Fruit fly (Drosophila melanogaster): ENCODE results near the gene CG7024.

CG7024 gene

dm6 chrX:4664107-4664506 lies 41.0 kb upstream of the CG7024 start:
- TF ChIP-seq sqz (GFP tag; optimal IDR thresholded peaks at IDR 0.05) = peak; percentile 47
- TF ChIP-seq hb (GFP tag; IDR thresholded peaks at IDR 0.05; ENCODE audit: partially characterized antibody) = no peak
- peak; percentile 69 for TF ChIP-seq nom (GFP tag; optimal IDR thresholded peaks at IDR 0.05)
- no peak for TF ChIP-seq CG10321 (GFP tag; IDR thresholded peaks at IDR 0.05)
- no peak for TF ChIP-seq inv (GFP tag; IDR thresholded peaks at IDR 0.05; ENCODE audit: partially characterized antibody)
- TF ChIP-seq Dll (GFP tag; IDR thresholded peaks at IDR 0.05; ENCODE audit: partially characterized antibody) = no peak

DNA sequence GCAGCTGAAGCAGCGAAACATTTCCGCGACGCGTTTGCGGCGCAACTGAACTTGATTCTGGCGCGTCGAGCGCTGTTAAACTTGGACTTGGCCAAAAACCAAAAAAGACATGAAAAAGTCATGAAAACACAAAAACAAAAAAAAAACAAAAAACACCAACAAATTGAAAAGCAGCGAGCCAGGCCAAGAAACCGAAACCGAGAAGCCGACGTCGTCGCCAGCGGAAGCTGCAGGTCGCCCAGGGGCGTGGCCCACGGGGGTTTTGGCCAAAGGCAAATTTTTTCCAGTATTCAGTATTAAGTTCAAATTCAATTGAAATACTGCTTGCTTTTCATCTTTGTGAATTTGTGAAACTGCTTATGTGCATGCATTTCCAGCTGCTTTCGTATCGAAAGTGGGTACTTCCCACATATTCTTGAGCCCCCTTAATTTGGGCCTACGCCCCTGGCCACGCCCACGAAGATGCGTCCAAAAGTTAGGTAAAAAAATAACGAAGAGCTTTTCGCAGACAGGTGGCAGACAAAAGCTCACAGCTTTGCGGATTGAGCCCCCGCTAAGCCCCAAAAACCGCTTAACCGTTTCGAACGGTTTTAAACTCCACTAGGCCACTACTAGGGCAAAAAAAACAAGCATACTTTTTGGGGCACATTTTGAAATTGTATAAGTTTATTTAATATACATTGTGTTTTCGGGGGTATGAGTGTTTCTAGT lies 38.3 kb upstream of the CG7024 start, which contains the start of gene CG3009:
Gene CG3009, minus strand, starts transcription at position 51 of the 711 bp plus-strand sequence.
- TF ChIP-seq TFAM (GFP tag; optimal IDR thresholded peaks at IDR 0.05) = peak; percentile 73
- TF ChIP-seq gro (GFP tag; optimal IDR thresholded peaks at IDR 0.05) = peak; percentile 98
- peak; percentile 94 for TF ChIP-seq CG7357 (GFP tag; IDR thresholded peaks at IDR 0.05)
- TF ChIP-seq sc (optimal IDR thresholded peaks at IDR 0.05) = no peak
- TF ChIP-seq sc (GFP tag; optimal IDR thresholded peaks at IDR 0.05) = peak; percentile 89
- TF ChIP-seq kah (GFP tag; optimal IDR thresholded peaks at IDR 0.05) = peak; percentile 94
- peak; percentile 88 for TF ChIP-seq CG9437 (GFP tag; optimal IDR thresholded peaks at IDR 0.05)
- peak; percentile 99 for TF ChIP-seq CG10543 (GFP tag; optimal IDR thresholded peaks at IDR 0.05)
- peak; percentile 96 for TF ChIP-seq gsb (GFP tag; IDR thresholded peaks at IDR 0.05)
- TF ChIP-seq Lim3 (GFP tag; IDR thresholded peaks at IDR 0.05) = peak; percentile 89
- TF ChIP-seq Sry-δ (GFP tag; optimal IDR thresholded peaks at IDR 0.05) = peak; percentile 72
- TF ChIP-seq CG12219 (GFP tag; optimal IDR thresholded peaks at IDR 0.05) = peak; percentile 98
- peak; percentile 97 for TF ChIP-seq az2 (GFP tag; optimal IDR thresholded peaks at IDR 0.05)
- peak; percentile 98 for TF ChIP-seq pb (GFP tag; optimal IDR thresholded peaks at IDR 0.05)
- peak; percentile 95 for TF ChIP-seq Abd-B (GFP tag; optimal IDR thresholded peaks at IDR 0.05)
- TF ChIP-seq psq (GFP tag; optimal IDR thresholded peaks at IDR 0.05) = peak; percentile 87
- TF ChIP-seq Hand (GFP tag; optimal IDR thresholded peaks at IDR 0.05) = peak; percentile 97
- TF ChIP-seq Tbp (GFP tag; optimal IDR thresholded peaks at IDR 0.05) = no peak
- peak; percentile 95 for TF ChIP-seq CG1233 (GFP tag; optimal IDR thresholded peaks at IDR 0.05)
- peak; percentile 95 for TF ChIP-seq en (GFP tag; optimal IDR thresholded peaks at IDR 0.05)
- TF ChIP-seq tio (GFP tag; optimal IDR thresholded peaks at IDR 0.05) = peak; percentile 93
- peak; percentile 96 for TF ChIP-seq Atf3 (GFP tag; optimal IDR thresholded peaks at IDR 0.05)
- peak; percentile 98 for TF ChIP-seq Mrtf (GFP tag; IDR thresholded peaks at IDR 0.05)
- TF ChIP-seq CG31441 (GFP tag; IDR thresholded peaks at IDR 0.05) = peak; percentile 96
- TF ChIP-seq hb (GFP tag; IDR thresholded peaks at IDR 0.05; ENCODE audit: partially characterized antibody) = no peak
- TF ChIP-seq grau (tag; optimal IDR thresholded peaks at IDR 0.05) = peak; percentile 96
- TF ChIP-seq CG2116 (GFP tag; optimal IDR thresholded peaks at IDR 0.05) = peak; percentile 84
- TF ChIP-seq eve (GFP tag; optimal IDR thresholded peaks at IDR 0.05) = peak in 1 of 2 experiments; percentile 98
- TF ChIP-seq chif (GFP tag; optimal IDR thresholded peaks at IDR 0.05) = peak; percentile 95 to 97
- TF ChIP-seq Pdp1 (GFP tag; optimal IDR thresholded peaks at IDR 0.05) = peak; percentile 97 to 98
- TF ChIP-seq CG16813 (GFP tag; IDR thresholded peaks at IDR 0.05; ENCODE audit: partially characterized antibody) = no peak
- peak; percentile 27 for TF ChIP-seq BEAF-32 (GFP tag; optimal IDR thresholded peaks at IDR 0.05)
- TF ChIP-seq CG12104 (GFP tag; optimal IDR thresholded peaks at IDR 0.05) = peak; percentile 93
- peak; percentile 98 for TF ChIP-seq CG11456 (GFP tag; IDR thresholded peaks at IDR 0.05)
- peak; percentile 99 for TF ChIP-seq Ets65A (GFP tag)
- peak; percentile 94 for TF ChIP-seq CG1602 (GFP tag; optimal IDR thresholded peaks at IDR 0.05)
- peak; percentile 99 for TF ChIP-seq ind (GFP tag; optimal IDR thresholded peaks at IDR 0.05)
- peak; percentile 95 for TF ChIP-seq CG12236 (GFP tag; optimal IDR thresholded peaks at IDR 0.05)
- peak; percentile 95 for TF ChIP-seq CG17568 (GFP tag; optimal IDR thresholded peaks at IDR 0.05)
- TF ChIP-seq zen2 (GFP tag; IDR thresholded peaks at IDR 0.05; ENCODE audit: partially characterized antibody) = no peak
- peak; percentile 36; the same call in 1 of the 3 replicates for TF ChIP-seq HLH4C (GFP tag; IDR thresholded peaks at IDR 0.05; ENCODE audit: partially characterized antibody)
- TF ChIP-seq chn (GFP tag; optimal IDR thresholded peaks at IDR 0.05) = peak; percentile 98
- peak; percentile 94 for TF ChIP-seq ewg (GFP tag; optimal IDR thresholded peaks at IDR 0.05)

Measured in whole organism, embryonic.